Worm (Caenorhabditis elegans) whole organism, young adult: ENCODE data around the gene mccc-1.
"Not testable (repeated sequence)": the region's sequence is repeated elsewhere in the genome, so short reads cannot be mapped to it uniquely, and the experiment has no call there.

ENCODE experiments used
- B0019.2 ChIP-seq: fragments of 200-800 bp; sonication (Bioruptor generic); conservative IDR thresholded peaks from 2 replicates; pipeline ENCODE4 v1.3.6; 2022; ENCODE audit warnings: missing genetic modification reagents, missing genetic modification characterization, missing compliant biosample characterization
- B0035.1 ChIP-seq: sonication (generic microtip); optimal IDR thresholded peaks from 2 replicates; lab custom pipeline; 2016; ENCODE audit warnings: missing genetic modification characterization, mild to moderate bottlenecking, missing compliant biosample characterization, missing genotype, missing genetic modification reagents
- C06A6.2 ChIP-seq: fragments of 200-800 bp; sonication (Bioruptor generic); conservative IDR thresholded peaks from 2 replicates; pipeline ENCODE4 v1.3.6; 2022; ENCODE audit warnings: missing genetic modification characterization, missing compliant biosample characterization
- F10E7.11 ChIP-seq: sonication (generic microtip); optimal IDR thresholded peaks from 2 replicates; lab custom pipeline; 2017; ENCODE audit warnings: mild to moderate bottlenecking, missing genetic modification characterization, moderate library complexity, missing compliant biosample characterization
- F22D6.2 ChIP-seq: sonication (generic microtip); optimal IDR thresholded peaks from 2 replicates; lab custom pipeline; 2016; ENCODE audit warnings: mild to moderate bottlenecking, missing genetic modification characterization, missing compliant biosample characterization
- F49E8.2 ChIP-seq: sonication (generic microtip); optimal IDR thresholded peaks from 3 replicates; lab custom pipeline; 2017; ENCODE audit warnings: missing genetic modification characterization, mild to moderate bottlenecking, missing compliant biosample characterization, antibody characterized with exemption, moderate library complexity; ENCODE audit not compliant: insufficient read depth
- F57A8.1 ChIP-seq: fragments of 200-800 bp; sonication (Bioruptor generic); optimal IDR thresholded peaks from 2 replicates; lab custom pipeline; 2018; ENCODE audit warnings: mild to moderate bottlenecking, missing genetic modification characterization, moderate library complexity, missing compliant biosample characterization
- F57C9.4 ChIP-seq: sonication (generic microtip); optimal IDR thresholded peaks from 2 replicates; lab custom pipeline; 2017; ENCODE audit warnings: mild to moderate bottlenecking, missing genetic modification characterization, missing compliant biosample characterization
- Y79H2A.3 ChIP-seq: fragments of 200-800 bp; sonication (Bioruptor generic); conservative IDR thresholded peaks from 2 replicates; pipeline ENCODE4 v1.3.6; 2022; ENCODE audit warnings: missing genetic modification reagents, missing genetic modification characterization, missing compliant biosample characterization
- Y95B8A.8 ChIP-seq: fragments of 200-800 bp; sonication (Bioruptor generic); IDR thresholded peaks from 2 replicates; pipeline ENCODE4 v1.3.6; 2022; ENCODE audit warnings: missing genetic modification reagents, missing genetic modification characterization, missing compliant biosample characterization
- ZK185.1 ChIP-seq: sonication (generic microtip); optimal IDR thresholded peaks from 2 replicates; lab custom pipeline; 2016; ENCODE audit warnings: mild to moderate bottlenecking, missing genetic modification characterization, missing compliant biosample characterization; ENCODE audit not compliant: poor library complexity, severe bottlenecking
- aptf-2 ChIP-seq: fragments of 200-800 bp; sonication (Bioruptor generic); conservative IDR thresholded peaks from 2 replicates; pipeline ENCODE4 v1.3.6; 2022; ENCODE audit warnings: missing genetic modification reagents, missing genetic modification characterization, missing compliant biosample characterization
- aptf-3 ChIP-seq: fragments of 200-800 bp; sonication (Bioruptor generic); IDR thresholded peaks from 2 replicates; pipeline ENCODE4 v1.3.6; 2022; ENCODE audit warnings: missing genetic modification characterization, missing compliant biosample characterization
- athp-1 ChIP-seq: sonication (generic microtip); optimal IDR thresholded peaks from 2 replicates; lab custom pipeline; 2017; ENCODE audit warnings: mild to moderate bottlenecking, missing genetic modification characterization, missing compliant biosample characterization
- attf-6 ChIP-seq: fragments of 200-800 bp; sonication (Bioruptor generic); IDR thresholded peaks from 2 replicates; pipeline ENCODE4 v1.3.6; 2022; ENCODE audit warnings: missing genetic modification reagents, missing genetic modification characterization, missing compliant biosample characterization
- ccch-3 ChIP-seq: fragments of 200-800 bp; sonication (Bioruptor generic); optimal IDR thresholded peaks from 2 replicates; lab custom pipeline; 2018; ENCODE audit warnings: mild to moderate bottlenecking, missing genetic modification characterization, missing compliant biosample characterization
- ceh-27 ChIP-seq: fragments of 200-800 bp; sonication (Bioruptor generic); optimal IDR thresholded peaks from 2 replicates; lab custom pipeline; 2018; ENCODE audit warnings: mild to moderate bottlenecking, missing genetic modification characterization, moderate library complexity, missing compliant biosample characterization
- ceh-91 ChIP-seq: fragments of 200-800 bp; sonication (Bioruptor generic); IDR thresholded peaks from 2 replicates; pipeline ENCODE4 v1.3.6; 2022; ENCODE audit warnings: missing genetic modification reagents, missing genetic modification characterization, missing compliant biosample characterization
- dpl-1 ChIP-seq: fragments of 150-350 bp; optimal IDR thresholded peaks from 2 replicates; lab custom pipeline; 2014; ENCODE audit warnings: missing biosample characterization, missing genetic modification reagents, missing genetic modification characterization
- egl-18 ChIP-seq: fragments of 200-800 bp; sonication (Bioruptor generic); IDR thresholded peaks from 2 replicates; pipeline ENCODE4 v1.3.6; 2022; ENCODE audit warnings: missing genetic modification reagents, missing genetic modification characterization, missing compliant biosample characterization
- him-1 ChIP-seq: sonication (generic microtip); optimal IDR thresholded peaks from 2 replicates; lab custom pipeline; 2016; ENCODE audit warnings: missing genotype, missing genetic modification reagents, missing genetic modification characterization, missing compliant biosample characterization
- hsf-1 ChIP-seq: fragments of 200-800 bp; sonication (Bioruptor generic); IDR thresholded peaks from 2 replicates; pipeline ENCODE4 v1.3.6; 2022; ENCODE audit warnings: missing genetic modification reagents, missing genetic modification characterization, missing compliant biosample characterization
- let-607 ChIP-seq, 2 experiments: fragments of 200-800 bp in 1 of 2; sonication (Bioruptor generic) in 1 of 2; sonication (generic microtip) in 1 of 2; optimal IDR thresholded peaks; 2 replicates each; lab custom pipeline; 2016 to 2018; ENCODE audit warnings: mild to moderate bottlenecking in 2 of 2, missing compliant biosample characterization in 2 of 2, missing genetic modification characterization in 2 of 2, moderate library complexity in 2 of 2, missing genotype in 1 of 2
- lin-26 ChIP-seq: fragments of 200-800 bp; sonication (Bioruptor generic); IDR thresholded peaks from 2 replicates; pipeline ENCODE4 v1.3.6; 2022; ENCODE audit warnings: missing genetic modification reagents, missing genetic modification characterization, missing compliant biosample characterization
- lsl-1 ChIP-seq: fragments of 200-800 bp; sonication (Bioruptor generic); optimal IDR thresholded peaks from 2 replicates; lab custom pipeline; 2018; ENCODE audit warnings: mild to moderate bottlenecking, missing genetic modification characterization, moderate library complexity, missing compliant biosample characterization
- madf-10 ChIP-seq: sonication (generic microtip); optimal IDR thresholded peaks from 2 replicates; lab custom pipeline; 2016; ENCODE audit warnings: mild to moderate bottlenecking, missing genetic modification characterization, missing compliant biosample characterization
- madf-8 ChIP-seq: fragments of 200-800 bp; sonication (Bioruptor generic); conservative IDR thresholded peaks from 2 replicates; pipeline ENCODE4 v1.3.6; 2022; ENCODE audit warnings: missing genetic modification reagents, missing genetic modification characterization, missing compliant biosample characterization
- mel-28 ChIP-seq: sonication (generic microtip); optimal IDR thresholded peaks from 2 replicates; lab custom pipeline; 2016; ENCODE audit warnings: borderline replicate concordance, mild to moderate bottlenecking, missing genetic modification characterization, missing compliant biosample characterization
- nfya-1 ChIP-seq: sonication (generic microtip); optimal IDR thresholded peaks from 2 replicates; lab custom pipeline; 2017; ENCODE audit warnings: antibody characterized with exemption, missing compliant biosample characterization, missing genetic modification characterization, borderline replicate concordance; ENCODE audit not compliant: insufficient read depth
- nfya-2 ChIP-seq: fragments of 200-800 bp; sonication (Bioruptor generic); IDR thresholded peaks from 2 replicates; pipeline ENCODE4 v1.3.6; 2022; ENCODE audit warnings: missing genetic modification reagents, missing genetic modification characterization, missing compliant biosample characterization
- nhr-179 ChIP-seq: sonication (generic microtip); optimal IDR thresholded peaks from 2 replicates; lab custom pipeline; 2016; ENCODE audit warnings: mild to moderate bottlenecking, missing genetic modification characterization, missing compliant biosample characterization
- pbrm-1 ChIP-seq: fragments of 200-800 bp; sonication (Bioruptor generic); IDR thresholded peaks from 2 replicates; pipeline ENCODE4 v1.3.6; 2022; ENCODE audit warnings: missing genetic modification reagents, missing genetic modification characterization, missing compliant biosample characterization
- rpc-1 ChIP-seq, 2 experiments: fragments of 150-350 bp in 1 of 2; sonication (generic microtip) in 1 of 2; optimal IDR thresholded peaks; 2 replicates each; lab custom pipeline; 2014 to 2018; ENCODE audit warnings: missing biosample characterization in 1 of 2, missing genetic modification characterization in 1 of 2, missing genetic modification reagents in 1 of 2, missing genotype in 1 of 2
- snpc-1.1 ChIP-seq: sonication (generic microtip); optimal IDR thresholded peaks from 2 replicates; lab custom pipeline; 2017; ENCODE audit warnings: missing genetic modification characterization, mild to moderate bottlenecking, missing compliant biosample characterization, antibody characterized with exemption, moderate library complexity, missing genotype, missing genetic modification reagents; ENCODE audit not compliant: insufficient read depth
- snpc-1.3 ChIP-seq: sonication (generic microtip); optimal IDR thresholded peaks from 2 replicates; lab custom pipeline; 2017; ENCODE audit warnings: missing genetic modification characterization, mild to moderate bottlenecking, missing compliant biosample characterization, antibody characterized with exemption, moderate library complexity, missing genotype, missing genetic modification reagents; ENCODE audit not compliant: insufficient read depth
- xnd-1 ChIP-seq: sonication (generic microtip); optimal IDR thresholded peaks from 2 replicates; lab custom pipeline; 2016; ENCODE audit warnings: missing genotype, missing genetic modification reagents, missing genetic modification characterization, missing compliant biosample characterization
- ztf-18 ChIP-seq: sonication (generic microtip); optimal IDR thresholded peaks from 2 replicates; lab custom pipeline; 2016; ENCODE audit warnings: missing genotype, mild to moderate bottlenecking, missing genetic modification characterization, missing compliant biosample characterization
- ztf-6 ChIP-seq: fragments of 200-800 bp; sonication (Bioruptor generic); IDR thresholded peaks from 2 replicates; pipeline ENCODE4 v1.3.6; 2022; ENCODE audit warnings: missing genetic modification reagents, missing genetic modification characterization, missing compliant biosample characterization

mccc-1 gene

DNA sequence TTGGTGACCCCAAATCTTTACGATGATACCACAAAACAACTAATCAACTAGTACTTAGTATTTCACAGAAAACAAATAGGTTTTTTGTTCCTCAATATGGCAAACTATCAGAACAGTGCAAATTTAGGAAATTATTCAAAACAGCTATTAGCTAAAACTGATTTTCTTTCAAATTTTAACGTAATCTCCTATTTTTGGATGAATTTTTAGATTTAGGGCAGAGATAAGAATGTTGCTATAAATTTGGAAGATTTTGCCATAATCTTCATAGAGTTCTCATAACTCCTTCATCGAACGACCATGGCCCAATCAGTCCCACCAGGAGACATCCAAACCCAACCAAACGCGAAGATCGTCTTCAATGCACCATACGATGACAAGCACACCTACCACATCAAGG, 47.0 kb upstream of the mccc-1 start, which contains the start of gene msp-10:
msp-10 (plus strand) TSS at position 301 of the 400 bp plus-strand sequence.
- not testable (repeated sequence) for TF ChIP-seq F57C9.4; aptf-3 (GFP tag; lab: Robert Waterston, UW); aptf-2 (GFP tag; lab: Robert Waterston, UW)

- TF ChIP-seq hsf-1 (GFP tag; lab: Robert Waterston, UW) (no peak), athp-1 (tag; lab: Kevin White, UChicago) (no peak), mel-28 (tag; lab: Kevin White, UChicago) (no peak), let-607 (tag; optimal IDR thresholded peaks at IDR 0.05; lab: Kevin White, UChicago) (no peak), Y95B8A.8 (GFP tag; lab: Robert Waterston, UW) (no peak)
These were observed 43.3 kb upstream of the mccc-1 start, which contains the start of the genes kin-24 and msp-56 for ce11 chrIV:9840984-9841590. TSS of gene kin-24 (minus strand) at chrIV:9841084. TSS of gene msp-56 (plus strand) at chrIV:9841540.

DNA sequence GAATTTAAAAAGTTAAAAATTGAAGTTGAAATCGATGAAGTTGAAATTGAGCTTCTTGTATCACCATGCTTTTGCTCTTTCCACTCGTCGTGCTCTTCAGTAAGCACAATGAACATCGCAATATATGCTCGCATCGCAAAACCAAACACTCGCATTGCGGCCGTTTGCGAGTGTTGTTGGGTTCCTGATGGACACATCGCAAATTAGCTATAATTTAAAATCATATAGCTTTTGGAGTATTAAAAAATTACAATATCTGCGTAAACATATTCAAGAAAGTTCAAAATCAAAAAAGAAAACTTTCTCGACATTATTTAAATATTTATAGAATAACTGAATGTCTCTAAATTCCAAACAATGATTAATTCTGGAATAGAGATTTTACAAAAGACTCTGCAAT, 42.3 kb upstream of the mccc-1 start, which contains the start of gene K07F5.17:
K07F5.17 (plus strand) TSS at position 301 of the 400 bp plus-strand sequence.
- TF ChIP-seq F10E7.11 (tag; lab: Kevin White, UChicago) (no peak), ztf-18 (tag; lab: Kevin White, UChicago) (no peak), let-607 (tag; optimal IDR thresholded peaks at IDR 0.05; lab: Kevin White, UChicago) (no peak), ceh-91 (GFP tag; lab: Robert Waterston, UW) (no peak), nfya-1 (tag; lab: Kevin White, UChicago) (no peak), F22D6.2 (tag; lab: Kevin White, UChicago) (no peak), hsf-1 (GFP tag; lab: Robert Waterston, UW) (no peak), attf-6 (GFP tag; lab: Robert Waterston, UW) (no peak), ceh-27 (GFP tag; lab: Kevin White, UChicago) (no peak), F57C9.4 (no peak), madf-10 (tag; lab: Kevin White, UChicago) (no peak), nhr-179 (tag; lab: Kevin White, UChicago) (no peak), snpc-1.1 (no peak), him-1 (tag; lab: Kevin White, UChicago) (no peak), rpc-1 (optimal IDR thresholded peaks at IDR 0.05; lab: Kevin White, UChicago) (no peak), rpc-1 (tag; optimal IDR thresholded peaks at IDR 0.05; lab: Kevin White, UChicago) (no peak), aptf-2 (GFP tag; lab: Robert Waterston, UW) (no peak), lin-26 (GFP tag; lab: Robert Waterston, UW) (no peak), pbrm-1 (GFP tag; lab: Robert Waterston, UW) (no peak), ztf-6 (GFP tag; lab: Robert Waterston, UW) (no peak)

- TF ChIP-seq ceh-91 (GFP tag; lab: Robert Waterston, UW) (no peak), madf-10 (tag; lab: Kevin White, UChicago) (no peak), ZK185.1 (no peak), ztf-18 (tag; lab: Kevin White, UChicago) (no peak), lin-26 (GFP tag; lab: Robert Waterston, UW) (no peak), nfya-2 (GFP tag; lab: Robert Waterston, UW) (no peak), B0035.1 (tag; lab: Kevin White, UChicago) (no peak), F57A8.1 (GFP tag; lab: Kevin White, UChicago) (no peak), C06A6.2 (GFP tag; lab: Robert Waterston, UW) (no peak), B0019.2 (GFP tag; lab: Robert Waterston, UW) (no peak), F49E8.2 (tag; lab: Kevin White, UChicago) (no peak), lsl-1 (GFP tag; lab: Kevin White, UChicago) (no peak), egl-18 (GFP tag; lab: Robert Waterston, UW) (no peak), dpl-1 (no peak), xnd-1 (tag; lab: Kevin White, UChicago) (no peak), snpc-1.3 (tag; lab: Kevin White, UChicago) (no peak), madf-8 (GFP tag; lab: Robert Waterston, UW) (no peak), ccch-3 (GFP tag; lab: Kevin White, UChicago) (no peak), Y79H2A.3 (GFP tag; lab: Robert Waterston, UW) (no peak)
These were observed 40.6 kb upstream of the mccc-1 start, which contains the start of gene nspd-2 for ce11 chrIV:9843760-9844159. TSS of gene nspd-2 (plus strand) at chrIV:9844060.
